Worm (Caenorhabditis elegans) whole organism, L1 larva: ENCODE results near the gene clec-178.

ENCODE experiments used
- C34B4.2 ChIP-seq: sonication (generic microtip); optimal IDR thresholded peaks from 2 replicates; lab custom pipeline; 2017; ENCODE audit warnings: mild to moderate bottlenecking, missing genetic modification characterization, missing compliant biosample characterization
- aly-2 ChIP-seq: fragments of 150-350 bp; optimal IDR thresholded peaks from 2 replicates; lab custom pipeline; 2014; ENCODE audit warnings: missing biosample characterization, missing genetic modification characterization
- ama-1 ChIP-seq: fragments of 150-350 bp; optimal IDR thresholded peaks from 2 replicates; lab custom pipeline; 2014
- ceh-8 ChIP-seq: fragments of 200-800 bp; sonication (Bioruptor generic); optimal IDR thresholded peaks from 2 replicates; lab custom pipeline; 2018; ENCODE audit warnings: mild to moderate bottlenecking, missing genetic modification characterization, moderate library complexity, missing compliant biosample characterization
- ceh-90 ChIP-seq: sonication (generic microtip); optimal IDR thresholded peaks from 2 replicates; lab custom pipeline; 2016; ENCODE audit warnings: missing genetic modification characterization, missing compliant biosample characterization
- dpl-1 ChIP-seq, 3 experiments: fragments of 150-350 bp in 2 of 3; sonication (generic microtip) in 1 of 3; optimal IDR thresholded peaks; 2 replicates each; lab custom pipeline; 2014 to 2017; ENCODE audit warnings: missing biosample characterization in 3 of 3, missing genetic modification characterization in 3 of 3, missing genetic modification reagents in 3 of 3
- efl-1 ChIP-seq, 4 experiments: fragments of 150-350 bp; optimal IDR thresholded peaks in 3 of 4; peaks in 1 of 4; 1 replicate in 1 of 4; 2 replicates in 3 of 4; lab custom pipeline; 2014; ENCODE audit warnings: missing biosample characterization in 2 of 4, missing genetic modification characterization in 2 of 4, missing genetic modification reagents in 2 of 4
- egl-13 ChIP-seq: sonication (generic microtip); optimal IDR thresholded peaks from 2 replicates; lab custom pipeline; 2016; ENCODE audit warnings: missing genotype, missing genetic modification reagents, missing genetic modification characterization, missing compliant biosample characterization
- egl-27 ChIP-seq, 2 experiments: fragments of 150-350 bp in 1 of 2; sonication (generic microtip); optimal IDR thresholded peaks; 3 replicates each; lab custom pipeline; 2017 to 2018; ENCODE audit warnings: missing biosample characterization in 2 of 2, missing genetic modification characterization in 2 of 2, missing genetic modification reagents in 2 of 2
- elt-2 ChIP-seq: sonication (generic microtip); optimal IDR thresholded peaks from 2 replicates; lab custom pipeline; 2016; ENCODE audit warnings: missing genetic modification characterization, mild to moderate bottlenecking, inconsistent platforms, missing compliant biosample characterization, missing genetic modification reagents
- fkh-10 ChIP-seq: sonication (generic microtip); optimal IDR thresholded peaks from 2 replicates; lab custom pipeline; 2017; ENCODE audit warnings: missing biosample characterization, missing genetic modification reagents, missing genetic modification characterization
- fos-1 ChIP-seq: fragments of 150-350 bp; optimal IDR thresholded peaks from 2 replicates; lab custom pipeline; 2014; ENCODE audit warnings: missing biosample characterization, missing genetic modification characterization
- hpl-2 ChIP-seq: fragments of 150-350 bp; optimal IDR thresholded peaks from 2 replicates; lab custom pipeline; 2014; ENCODE audit warnings: missing biosample characterization, missing genetic modification reagents, missing genetic modification characterization
- irx-1 ChIP-seq: sonication (generic microtip); optimal IDR thresholded peaks from 2 replicates; lab custom pipeline; 2016; ENCODE audit warnings: missing genetic modification characterization, missing compliant biosample characterization
- jun-1 ChIP-seq: fragments of 150-350 bp; optimal IDR thresholded peaks from 2 replicates; lab custom pipeline; 2014; ENCODE audit warnings: missing biosample characterization, missing genetic modification reagents, missing genetic modification characterization
- lin-13 ChIP-seq: fragments of 150-350 bp; optimal IDR thresholded peaks from 2 replicates; lab custom pipeline; 2014; ENCODE audit warnings: missing biosample characterization, missing genetic modification reagents, missing genetic modification characterization
- lin-14 ChIP-seq: fragments of 200-800 bp; sonication (Bioruptor generic); optimal IDR thresholded peaks from 2 replicates; lab custom pipeline; 2018; ENCODE audit warnings: mild to moderate bottlenecking, missing genetic modification characterization, moderate library complexity, missing compliant biosample characterization
- lin-35 ChIP-seq, 2 experiments: fragments of 150-350 bp; optimal IDR thresholded peaks; 2 replicates each; lab custom pipeline; 2014; ENCODE audit warnings: missing biosample characterization in 2 of 2, missing genetic modification characterization in 2 of 2, missing genetic modification reagents in 2 of 2
- lin-39 ChIP-seq: fragments of 150-350 bp; optimal IDR thresholded peaks from 2 replicates; lab custom pipeline; 2014; ENCODE audit warnings: missing biosample characterization, missing genetic modification reagents, missing genetic modification characterization
- lir-3 ChIP-seq: sonication (generic microtip); optimal IDR thresholded peaks from 2 replicates; lab custom pipeline; 2016; ENCODE audit warnings: mild to moderate bottlenecking, missing genetic modification characterization, moderate library complexity, missing compliant biosample characterization; ENCODE audit not compliant: poor library complexity
- nhr-20 ChIP-seq: sonication (generic microtip); optimal IDR thresholded peaks from 2 replicates; lab custom pipeline; 2016; ENCODE audit warnings: mild to moderate bottlenecking, missing genetic modification characterization, missing compliant biosample characterization
- nhr-71 ChIP-seq: sonication (generic microtip); optimal IDR thresholded peaks from 2 replicates; lab custom pipeline; 2016; ENCODE audit warnings: mild to moderate bottlenecking, missing genetic modification characterization, moderate library complexity, missing compliant biosample characterization
- nhr-85 ChIP-seq: sonication (generic microtip); peaks from one replicate; lab custom pipeline; 2016; ENCODE audit warnings: missing genetic modification characterization, inconsistent platforms, missing compliant biosample characterization
- pax-3 ChIP-seq: fragments of 200-800 bp; sonication (Bioruptor generic); optimal IDR thresholded peaks from 2 replicates; lab custom pipeline; 2018; ENCODE audit warnings: mild to moderate bottlenecking, missing genetic modification characterization, moderate library complexity, missing compliant biosample characterization
- pqm-1 ChIP-seq: sonication (generic microtip); optimal IDR thresholded peaks from 3 replicates; lab custom pipeline; 2017; ENCODE audit warnings: missing biosample characterization, missing genetic modification characterization
- skn-1 ChIP-seq: fragments of 150-350 bp; optimal IDR thresholded peaks from 2 replicates; lab custom pipeline; 2014; ENCODE audit warnings: missing biosample characterization, missing genetic modification characterization
- snpc-4 ChIP-seq: fragments of 150-350 bp; optimal IDR thresholded peaks from 2 replicates; lab custom pipeline; 2014; ENCODE audit warnings: missing biosample characterization, missing genetic modification characterization
- sox-4 ChIP-seq: sonication (generic microtip); optimal IDR thresholded peaks from 2 replicates; lab custom pipeline; 2016; ENCODE audit warnings: missing genetic modification characterization, missing compliant biosample characterization
- sptf-1 ChIP-seq: fragments of 150-350 bp; optimal IDR thresholded peaks from 2 replicates; lab custom pipeline; 2014; ENCODE audit warnings: missing biosample characterization, missing genetic modification characterization
- tbx-2 ChIP-seq: sonication (generic microtip); optimal IDR thresholded peaks from 2 replicates; lab custom pipeline; 2016; ENCODE audit warnings: missing genetic modification characterization, missing compliant biosample characterization
- tlp-1 ChIP-seq: fragments of 150-350 bp; optimal IDR thresholded peaks from 2 replicates; lab custom pipeline; 2014; ENCODE audit warnings: missing biosample characterization, missing genetic modification characterization
- xbp-1 ChIP-seq: sonication (generic microtip); optimal IDR thresholded peaks from 2 replicates; lab custom pipeline; 2016; ENCODE audit warnings: missing genetic modification characterization, missing compliant biosample characterization

The clec-178 gene

DNA sequence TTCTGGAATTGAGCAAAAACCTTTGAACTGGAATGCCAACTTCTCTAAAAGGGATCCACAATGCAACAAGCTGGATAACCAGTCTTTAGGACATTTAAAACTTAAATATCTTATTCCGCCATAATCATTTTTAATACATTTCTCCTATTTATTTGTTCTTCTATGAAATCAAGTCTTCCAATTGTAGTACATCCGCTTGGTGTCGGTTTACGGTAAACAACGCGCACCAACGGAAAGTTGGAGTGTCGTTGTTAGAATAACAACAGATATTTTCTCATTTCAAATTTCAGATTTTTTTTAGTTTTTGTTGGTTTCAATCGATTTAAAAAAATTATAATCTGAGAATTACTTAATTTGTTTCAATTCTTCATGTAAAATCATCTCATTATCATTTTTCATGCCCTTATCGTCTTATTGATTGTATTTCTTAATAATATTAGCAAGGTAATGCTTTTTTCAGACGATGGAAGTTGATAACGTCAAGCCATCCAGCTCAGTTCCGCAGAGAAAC, 4.6 kb upstream of the clec-178 start, which contains the start of gene csn-5 (continued):
- TF ChIP-seq ceh-90 (tag; lab: Kevin White, UChicago): no peak
- no peak for TF ChIP-seq fkh-10
- TF ChIP-seq lir-3 (tag; lab: Kevin White, UChicago): no peak
- peak in 2 of 3 experiments; percentile 18 to 53 for TF ChIP-seq dpl-1 (GFP tag; optimal IDR thresholded peaks at IDR 0.05; lab: Kevin White, UChicago)
- TF ChIP-seq irx-1 (tag; lab: Kevin White, UChicago): no peak
- TF ChIP-seq lin-14 (GFP tag; lab: Kevin White, UChicago): no peak
- peak in 1 of 2 experiments; percentile 46 for TF ChIP-seq efl-1 (optimal IDR thresholded peaks at IDR 0.05; lab: Kevin White, UChicago)
- TF ChIP-seq efl-1 (GFP tag; optimal IDR thresholded peaks at IDR 0.05 in 1 of 2; lab: Kevin White, UChicago): peak; percentile 26 to 27
- no peak for TF ChIP-seq tlp-1
- TF ChIP-seq egl-13 (tag; lab: Kevin White, UChicago): no peak

DNA sequence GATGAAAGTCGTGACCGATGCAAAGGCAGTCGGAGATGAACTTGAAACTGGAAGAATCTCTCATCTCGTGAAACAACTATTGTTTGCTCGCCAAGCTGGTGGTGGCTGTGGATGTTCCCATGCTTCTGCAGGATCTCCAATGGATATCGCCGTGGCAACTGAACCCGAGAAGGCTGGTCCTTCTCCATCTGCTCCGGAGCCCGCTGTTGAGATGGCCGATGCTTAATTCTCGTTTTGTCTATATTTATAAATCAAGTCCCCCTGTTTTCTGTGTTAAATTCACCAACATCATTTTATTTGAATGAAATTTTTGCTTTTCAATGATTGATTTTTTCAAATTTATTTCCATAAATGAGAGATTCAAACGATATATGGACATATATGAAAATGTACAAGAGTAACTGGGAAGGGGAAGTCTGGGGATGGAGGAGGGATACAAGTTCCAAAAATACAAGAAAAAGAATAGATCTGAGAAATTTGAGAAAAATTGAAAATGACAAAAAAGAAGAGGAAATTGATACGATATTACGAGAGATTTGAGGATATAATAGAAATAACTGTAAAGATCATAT, 2.9 kb upstream of the clec-178 start:
- TF ChIP-seq C34B4.2 (tag; lab: Kevin White, UChicago) (no peak), egl-13 (tag; lab: Kevin White, UChicago) (no peak), pax-3 (no peak), aly-2 (tag; lab: Kevin White, UChicago) (peak; percentile 21), sptf-1 (no peak), ceh-8 (GFP tag; lab: Kevin White, UChicago) (peak; percentile 22), nhr-85 (tag; lab: Kevin White, UChicago) (peak; percentile 25), lin-13 (GFP tag; lab: Kevin White, UChicago) (no peak), nhr-20 (tag; lab: Kevin White, UChicago) (no peak), jun-1 (tag; lab: Kevin White, UChicago) (no peak), xbp-1 (tag; lab: Kevin White, UChicago) (no peak), fos-1 (tag; lab: Kevin White, UChicago) (no peak)

DNA sequence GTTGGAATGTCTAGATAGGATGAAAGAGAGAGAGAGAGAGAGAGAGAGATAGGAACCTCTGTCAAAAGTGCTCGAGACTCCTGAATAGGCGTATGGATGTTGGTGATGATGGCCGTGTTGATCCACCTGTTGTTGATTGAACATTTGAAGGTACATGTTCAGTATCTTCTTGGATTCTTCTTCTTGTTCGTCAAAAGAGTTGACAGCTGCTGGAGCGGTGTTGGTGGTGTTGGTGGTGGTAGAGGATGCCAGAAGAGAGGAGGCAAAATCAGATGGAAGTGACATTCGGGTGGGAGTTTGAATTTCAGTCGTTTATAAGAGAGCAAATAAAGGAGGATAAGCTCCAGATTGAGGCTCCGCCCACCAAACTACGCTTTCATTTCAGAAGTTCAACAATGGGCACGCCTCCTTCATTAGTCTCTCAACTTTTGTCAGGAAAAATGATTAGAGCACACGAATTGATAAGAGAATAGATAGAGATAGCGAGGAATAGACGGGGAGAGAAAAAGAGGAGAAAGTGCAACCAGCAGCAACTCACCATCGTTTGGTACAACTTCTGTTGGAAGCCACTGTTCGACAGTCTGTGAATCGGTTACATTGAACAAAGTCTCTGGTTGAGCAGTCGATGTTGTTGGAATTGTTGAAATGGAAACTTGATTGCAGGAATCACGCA, 802 bp upstream of the clec-178 start:
- no peak for TF ChIP-seq efl-1 (optimal IDR thresholded peaks at IDR 0.05; lab: Kevin White, UChicago)
- TF ChIP-seq efl-1 (GFP tag; optimal IDR thresholded peaks at IDR 0.05 in 1 of 2; lab: Kevin White, UChicago): peak in 1 of 2 experiments; percentile 85
- no peak for TF ChIP-seq lir-3 (tag; lab: Kevin White, UChicago)

DNA sequence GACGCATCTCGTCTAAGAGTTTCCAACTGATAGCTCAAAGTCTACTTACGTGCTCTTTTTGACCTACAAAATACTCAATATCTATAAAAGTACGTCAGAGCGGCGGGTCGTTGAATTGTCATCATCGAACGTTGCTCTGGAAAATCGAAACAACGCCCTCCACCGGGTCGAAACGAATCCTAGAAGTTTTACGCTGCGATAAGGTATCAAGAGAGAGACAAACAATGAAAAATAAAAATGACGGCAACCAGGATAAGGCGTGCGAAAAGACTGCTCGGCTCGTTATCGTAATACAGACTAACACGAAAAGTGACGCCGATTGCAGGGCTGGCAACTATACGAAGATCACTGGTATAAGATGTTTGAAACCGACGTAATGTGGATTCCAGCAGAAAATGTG, 454 bp downstream of the clec-178 start:
- TF ChIP-seq pqm-1 (tag; lab: Kevin White, UChicago) (peak; percentile 11), nhr-71 (tag; lab: Kevin White, UChicago) (peak; percentile 10), ceh-90 (tag; lab: Kevin White, UChicago) (no peak), elt-2 (tag; lab: Kevin White, UChicago) (peak; percentile 58), egl-27 (tag; optimal IDR thresholded peaks at IDR 0.05; lab: Kevin White, UChicago) (no peak), lin-14 (GFP tag; lab: Kevin White, UChicago) (peak; percentile 22), lin-35 (GFP tag; optimal IDR thresholded peaks at IDR 0.05; lab: Kevin White, UChicago) (peak in 1 of 2 experiments; percentile 0), nhr-20 (tag; lab: Kevin White, UChicago) (no peak), pax-3 (no peak), hpl-2 (GFP tag; lab: Kevin White, UChicago) (no peak), sox-4 (no peak), snpc-4 (tag; lab: Kevin White, UChicago) (no peak)

DNA sequence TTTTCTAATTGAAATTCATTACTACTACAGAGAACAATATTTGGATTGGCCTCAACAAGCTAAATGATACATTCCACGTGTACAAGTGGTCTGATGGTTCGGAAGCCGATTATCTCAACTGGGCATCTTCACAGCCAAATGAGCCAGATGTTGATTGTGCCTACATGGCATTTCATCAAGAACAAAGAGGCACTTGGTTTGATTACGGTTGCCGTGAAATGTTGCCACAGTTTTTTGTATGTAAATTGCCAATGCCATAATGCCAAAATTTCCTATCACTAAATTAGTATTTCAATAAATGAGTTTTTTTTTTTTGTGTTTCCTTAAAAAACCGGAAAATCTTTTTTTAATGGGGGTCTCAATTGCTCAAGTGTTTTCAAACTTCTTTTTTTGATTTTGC, 944 bp downstream of the clec-178 start:
- TF ChIP-seq snpc-4 (tag; lab: Kevin White, UChicago) (no peak), tbx-2 (no peak), lin-39 (no peak), xbp-1 (tag; lab: Kevin White, UChicago) (no peak), skn-1 (tag; lab: Kevin White, UChicago) (no peak), C34B4.2 (tag; lab: Kevin White, UChicago) (no peak), ama-1 (lab: Kevin White, UChicago) (no peak), nhr-85 (tag; lab: Kevin White, UChicago) (peak; percentile 40)
